Worm (Caenorhabditis elegans) whole organism, L2 larva: ENCODE data around the gene pdi-2.

Source experiments
- lin-39 ChIP-seq: fragments of 150-350 bp; optimal IDR thresholded peaks from 2 replicates; lab custom pipeline; 2014; ENCODE audit warnings: missing biosample characterization, missing genetic modification reagents, missing genetic modification characterization
- mdl-1 ChIP-seq, 2 experiments: fragments of 150-350 bp in 1 of 2; sonication (generic microtip) in 1 of 2; optimal IDR thresholded peaks; 2 replicates each; lab custom pipeline; 2017; ENCODE audit warnings: missing biosample characterization in 2 of 2, missing genetic modification characterization in 2 of 2
- nhr-12 ChIP-seq: fragments of 150-350 bp; optimal IDR thresholded peaks from 2 replicates; lab custom pipeline; 2014; ENCODE audit warnings: missing biosample characterization, missing genetic modification characterization
- nhr-237 ChIP-seq: fragments of 150-350 bp; optimal IDR thresholded peaks from 2 replicates; lab custom pipeline; 2014; ENCODE audit warnings: missing biosample characterization, missing genetic modification characterization
- nhr-77 ChIP-seq: fragments of 150-350 bp; optimal IDR thresholded peaks from 2 replicates; lab custom pipeline; 2014; ENCODE audit warnings: missing biosample characterization, missing genetic modification characterization
- zag-1 ChIP-seq: fragments of 150-350 bp; optimal IDR thresholded peaks from 2 replicates; lab custom pipeline; 2014; ENCODE audit warnings: missing biosample characterization, missing genetic modification characterization
- ztf-4 ChIP-seq: fragments of 150-350 bp; optimal IDR thresholded peaks from 2 replicates; lab custom pipeline; 2014; ENCODE audit warnings: missing biosample characterization, missing genetic modification characterization

- no peak for TF ChIP-seq mdl-1 (tag; optimal IDR thresholded peaks at IDR 0.05; lab: Kevin White, UChicago)
- no peak for TF ChIP-seq nhr-237
- TF ChIP-seq zag-1 (tag; lab: Kevin White, UChicago): no peak
- TF ChIP-seq nhr-12: no peak
- TF ChIP-seq ztf-4 (tag; lab: Kevin White, UChicago): no peak
- TF ChIP-seq lin-39 (tag; lab: Kevin White, UChicago): no peak
- no peak for TF ChIP-seq nhr-77 (tag; lab: Kevin White, UChicago)
Observed at ce11 chrX:4479960-4480359, 44.0 kb upstream of the pdi-2 start.
